Fruit fly (Drosophila melanogaster) whole organism, wandering third instar larva: Measurements from ENCODE around the gene Grip75.
A peak's percentile ranks its signal among the peaks of the same experiment; 100 is the strongest.

Source experiments
- Abd-B ChIP-seq: fragments of >200 bp; optimal IDR thresholded peaks from 2 replicates; lab custom pipeline; 2017; ENCODE audit warnings: missing biosample characterization, missing genetic modification characterization
- CG32264 ChIP-seq: fragments of 200-800 bp; sonication (Bioruptor generic); optimal IDR thresholded peaks from 2 replicates; lab custom pipeline; 2016; ENCODE audit warnings: missing biosample characterization, missing genetic modification characterization
- CrebA ChIP-seq: fragments of 200-800 bp; sonication (Bioruptor generic); optimal IDR thresholded peaks from 2 replicates; lab custom pipeline; 2016; ENCODE audit warnings: missing biosample characterization, mild to moderate bottlenecking, missing genetic modification characterization, borderline replicate concordance
- Dfd ChIP-seq: fragments of >200 bp; optimal IDR thresholded peaks from 2 replicates; lab custom pipeline; 2017; ENCODE audit warnings: missing biosample characterization, missing genetic modification characterization
- Dif ChIP-seq: fragments of 200-275, 200-300 bp; sonication (Bioruptor generic); optimal IDR thresholded peaks from 2 replicates; lab custom pipeline; 2018; ENCODE audit warnings: missing biosample characterization, missing genetic modification characterization; ENCODE audit not compliant: partially characterized antibody
- GATAd ChIP-seq: sonication (Bioruptor generic); optimal IDR thresholded peaks from 2 replicates; lab custom pipeline; 2016; ENCODE audit warnings: missing biosample characterization, missing genetic modification characterization
- HLH106 ChIP-seq: fragments of 200-800 bp; optimal IDR thresholded peaks from 3 replicates; lab custom pipeline; 2019; ENCODE audit warnings: missing biosample characterization, mild to moderate bottlenecking, missing genetic modification characterization, moderate library complexity
- Hr78 ChIP-seq: fragments of >200 bp; optimal IDR thresholded peaks from 2 replicates; lab custom pipeline; 2017; ENCODE audit warnings: missing biosample characterization, missing genetic modification characterization
- Hr83 ChIP-seq: fragments of 200-300 bp; sonication (Bioruptor generic); optimal IDR thresholded peaks from 2 replicates; lab custom pipeline; 2016; ENCODE audit warnings: missing biosample characterization, mild to moderate bottlenecking, missing genetic modification characterization, moderate library complexity; ENCODE audit not compliant: poor library complexity, severe bottlenecking
- Jra ChIP-seq: sonication (Bioruptor generic); optimal IDR thresholded peaks from 2 replicates; lab custom pipeline; 2016; ENCODE audit warnings: missing biosample characterization, missing genetic modification characterization
- Mio ChIP-seq: sonication (Bioruptor generic); optimal IDR thresholded peaks from 2 replicates; lab custom pipeline; 2016; ENCODE audit warnings: missing biosample characterization, missing genetic modification characterization
- N ChIP-seq: fragments of >200 bp; optimal IDR thresholded peaks from 2 replicates; lab custom pipeline; 2018; ENCODE audit warnings: missing biosample characterization, missing external identifiers, missing genetic modification characterization
- OdsH ChIP-seq: fragments of 200-800 bp; sonication (Bioruptor generic); optimal IDR thresholded peaks from 2 replicates; lab custom pipeline; 2016; ENCODE audit warnings: missing biosample characterization, mild to moderate bottlenecking, missing genetic modification characterization
- Rel ChIP-seq, 2 experiments: fragments of 200-800 bp; sonication (Bioruptor generic) in 1 of 2; optimal IDR thresholded peaks; 2 replicates in 1 of 2; 3 replicates in 1 of 2; lab custom pipeline; 2016 to 2019; ENCODE audit warnings: mild to moderate bottlenecking in 2 of 2, missing biosample characterization in 2 of 2, missing genetic modification characterization in 2 of 2, moderate library complexity in 1 of 2
- Sp1 ChIP-seq: fragments of 200-800 bp; sonication (Bioruptor generic); optimal IDR thresholded peaks from 3 replicates; lab custom pipeline; 2019; ENCODE audit warnings: missing biosample characterization, mild to moderate bottlenecking, missing genetic modification characterization, moderate library complexity
- Vsx2 ChIP-seq: fragments of 200-300, 225-300 bp; sonication (Bioruptor generic); optimal IDR thresholded peaks from 2 replicates; lab custom pipeline; 2018; ENCODE audit warnings: missing biosample characterization, missing genetic modification characterization; ENCODE audit not compliant: partially characterized antibody
- brk ChIP-seq: fragments of 200-800 bp; sonication (Bioruptor generic); optimal IDR thresholded peaks from 2 replicates; lab custom pipeline; 2016; ENCODE audit warnings: missing biosample characterization, mild to moderate bottlenecking, missing genetic modification characterization
- dl ChIP-seq, 2 experiments: fragments of 175-275, 200-275 bp in 1 of 2; fragments of 200-275 bp in 1 of 2; sonication (Bioruptor generic); optimal IDR thresholded peaks; lab custom pipeline; 2018; ENCODE audit warnings: mild to moderate bottlenecking in 2 of 2, missing biosample characterization in 2 of 2, missing genetic modification characterization in 2 of 2, moderate library complexity in 2 of 2; ENCODE audit not compliant: partially characterized antibody in 2 of 2, insufficient read depth in 1 of 2
- dmrt93B ChIP-seq: fragments of 200-800 bp; sonication (Bioruptor generic); optimal IDR thresholded peaks from 2 replicates; lab custom pipeline; 2018; ENCODE audit warnings: missing biosample characterization, mild to moderate bottlenecking, missing genetic modification characterization
- ey ChIP-seq: fragments of 200-800 bp; sonication (Bioruptor generic); optimal IDR thresholded peaks from 2 replicates; lab custom pipeline; 2016; ENCODE audit warnings: missing biosample characterization, missing genetic modification characterization
- fru ChIP-seq: fragments of 200-800 bp; sonication (Bioruptor generic); optimal IDR thresholded peaks from 3 replicates; lab custom pipeline; 2016; ENCODE audit warnings: missing biosample characterization, mild to moderate bottlenecking, missing genetic modification characterization
- h ChIP-seq: fragments of 200-800 bp; sonication (Bioruptor generic); optimal IDR thresholded peaks from 3 replicates; lab custom pipeline; 2016; ENCODE audit warnings: missing biosample characterization, mild to moderate bottlenecking, missing genetic modification characterization
- jim ChIP-seq: fragments of 175-275, 200-325 bp; sonication (Bioruptor generic); optimal IDR thresholded peaks from 2 replicates; lab custom pipeline; 2016; ENCODE audit warnings: missing biosample characterization, mild to moderate bottlenecking, missing genetic modification characterization
- lola ChIP-seq: fragments of >200 bp; optimal IDR thresholded peaks from 2 replicates; lab custom pipeline; 2017; ENCODE audit warnings: missing biosample characterization, missing genetic modification characterization
- pan ChIP-seq: fragments of >200 bp; optimal IDR thresholded peaks from 2 replicates; lab custom pipeline; 2017
- psq ChIP-seq: fragments of 200-800 bp; sonication (Bioruptor generic); optimal IDR thresholded peaks from 3 replicates; lab custom pipeline; 2017; ENCODE audit warnings: missing biosample characterization, mild to moderate bottlenecking, missing genetic modification characterization, moderate library complexity
- rgr ChIP-seq: fragments of 200-800 bp; sonication (Bioruptor generic); optimal IDR thresholded peaks from 3 replicates; lab custom pipeline; 2016; ENCODE audit warnings: missing biosample characterization, mild to moderate bottlenecking, missing genetic modification characterization
- sage ChIP-seq: fragments of 200-800 bp; sonication (Bioruptor generic); optimal IDR thresholded peaks from 2 replicates; lab custom pipeline; 2016; ENCODE audit warnings: missing biosample characterization, mild to moderate bottlenecking, missing genetic modification characterization
- sv ChIP-seq: fragments of 200-800 bp; sonication (Bioruptor generic); optimal IDR thresholded peaks from 3 replicates; lab custom pipeline; 2016; ENCODE audit warnings: missing biosample characterization, missing genetic modification characterization
- tai ChIP-seq: sonication (Bioruptor generic); optimal IDR thresholded peaks from 2 replicates; lab custom pipeline; 2016; ENCODE audit warnings: missing biosample characterization, missing genetic modification characterization
- usp ChIP-seq: fragments of >200 bp; optimal IDR thresholded peaks from 2 replicates; lab custom pipeline; 2017; ENCODE audit warnings: missing biosample characterization, missing genetic modification characterization

Grip75 gene

DNA sequence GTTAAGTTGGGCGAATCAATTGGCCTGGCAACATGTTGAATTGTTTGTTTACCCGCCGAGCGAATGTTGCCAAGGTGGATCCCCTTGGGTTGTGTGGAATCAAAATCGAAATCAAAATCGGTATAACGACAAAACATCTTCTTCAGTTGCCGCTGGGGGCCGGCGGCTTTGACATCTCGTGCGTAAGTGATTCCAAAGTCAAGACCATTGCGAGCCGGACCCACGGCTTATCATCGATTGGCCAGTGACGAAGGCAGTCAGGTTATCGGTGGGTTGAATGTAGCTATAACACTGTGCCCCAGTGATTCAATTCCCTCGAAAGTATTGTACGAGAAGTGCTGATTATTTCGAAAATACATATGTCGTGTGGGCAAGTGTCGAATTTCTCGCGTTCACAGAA lies 45.9 kb downstream of the Grip75 start:
- TF ChIP-seq CrebA (GFP tag; lab: Kevin White, UChicago) (peak; percentile 1), Rel (GFP tag; optimal IDR thresholded peaks at IDR 0.05; lab: Kevin White, UChicago) (no peak), Rel (tag; optimal IDR thresholded peaks at IDR 0.05; lab: Kevin White, UChicago) (peak; percentile 90), usp (GFP tag; lab: Kevin White, UChicago) (no peak)

DNA sequence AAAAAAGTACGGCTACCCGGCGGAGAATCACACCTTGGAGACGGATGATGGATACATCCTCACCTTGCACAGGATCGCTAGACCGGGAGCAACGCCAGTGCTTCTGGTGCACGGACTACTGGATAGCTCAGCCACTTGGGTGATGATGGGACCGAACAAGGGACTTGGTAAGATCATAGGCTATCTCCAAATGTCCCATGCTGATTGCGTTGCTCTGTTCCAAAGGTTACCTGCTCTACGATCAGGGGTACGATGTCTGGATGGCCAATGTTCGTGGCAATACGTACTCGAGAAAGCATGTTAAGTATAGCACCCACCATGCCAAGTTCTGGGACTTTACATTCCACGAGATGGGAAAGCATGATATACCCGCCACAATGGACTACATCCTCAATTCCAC lies 47.0 kb downstream of the Grip75 start:
- TF ChIP-seq psq (GFP tag; lab: Kevin White, UChicago) (no peak), Dfd (no peak), Sp1 (GFP tag; lab: Kevin White, UChicago) (no peak), lola (GFP tag; lab: Kevin White, UChicago) (no peak), dmrt93B (GFP tag; lab: Kevin White, UChicago) (no peak), Rel (GFP tag; optimal IDR thresholded peaks at IDR 0.05; lab: Kevin White, UChicago) (no peak), Rel (tag; optimal IDR thresholded peaks at IDR 0.05; lab: Kevin White, UChicago) (no peak), fru (no peak), ey (GFP tag; lab: Kevin White, UChicago) (no peak), Dif (GFP tag; lab: Kevin White, UChicago) (no peak), CG32264 (GFP tag; lab: Kevin White, UChicago) (no peak), tai (GFP tag; lab: Kevin White, UChicago) (no peak), Hr78 (GFP tag; lab: Kevin White, UChicago) (no peak), Vsx2 (GFP tag; lab: Kevin White, UChicago) (no peak), CrebA (GFP tag; lab: Kevin White, UChicago) (no peak), pan (lab: Kevin White, UChicago) (no peak), sage (GFP tag; lab: Kevin White, UChicago) (no peak), sv (no peak), HLH106 (tag; lab: Kevin White, UChicago) (no peak), Abd-B (GFP tag; lab: Kevin White, UChicago) (no peak)

DNA sequence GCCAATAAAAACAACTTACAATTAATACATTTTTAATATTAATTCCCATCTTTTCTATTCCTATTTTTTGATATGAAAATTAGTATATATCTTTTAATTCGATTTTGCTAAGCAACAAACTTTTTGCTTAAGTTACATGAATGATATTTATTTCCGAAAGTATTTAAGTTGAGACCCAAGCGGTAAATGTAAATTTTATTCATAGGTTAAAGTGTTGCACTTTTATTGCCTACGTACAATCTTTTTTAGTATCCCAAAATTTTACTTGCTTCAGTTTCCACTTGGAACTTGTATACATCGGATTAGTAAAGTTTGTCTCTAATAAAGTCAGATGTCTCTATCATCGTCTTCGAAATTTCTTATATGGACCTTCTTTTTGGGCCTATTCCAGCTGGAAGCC lies 48.4 kb downstream of the Grip75 start, which contains the start of gene CG18301:
TSS of gene CG18301 (plus strand) at position 301 of the 400 bp plus-strand sequence.
- no peak for TF ChIP-seq h (GFP tag; lab: Kevin White, UChicago)
- no peak for TF ChIP-seq tai (GFP tag; lab: Kevin White, UChicago)
- TF ChIP-seq Dif (GFP tag; lab: Kevin White, UChicago), result no peak
- no peak for TF ChIP-seq Jra (GFP tag; lab: Kevin White, UChicago)
- TF ChIP-seq dmrt93B (GFP tag; lab: Kevin White, UChicago), result no peak
- no peak for TF ChIP-seq Dfd
- no peak for TF ChIP-seq lola (GFP tag; lab: Kevin White, UChicago)
- no peak for TF ChIP-seq Hr83
- no peak for TF ChIP-seq brk
- TF ChIP-seq Sp1 (GFP tag; lab: Kevin White, UChicago), result no peak
- no peak for TF ChIP-seq N (GFP tag; lab: Kevin White, UChicago)
- TF ChIP-seq OdsH (GFP tag; lab: Kevin White, UChicago), result no peak
- no peak for TF ChIP-seq Mio
- no peak for TF ChIP-seq Abd-B (GFP tag; lab: Kevin White, UChicago)
- no peak for TF ChIP-seq rgr (GFP tag; lab: Kevin White, UChicago)
- no peak for TF ChIP-seq CrebA (GFP tag; lab: Kevin White, UChicago)
- no peak for TF ChIP-seq jim (GFP tag; lab: Kevin White, UChicago)
- TF ChIP-seq GATAd (GFP tag; lab: Kevin White, UChicago), result no peak
- TF ChIP-seq psq (GFP tag; lab: Kevin White, UChicago), result no peak

DNA sequence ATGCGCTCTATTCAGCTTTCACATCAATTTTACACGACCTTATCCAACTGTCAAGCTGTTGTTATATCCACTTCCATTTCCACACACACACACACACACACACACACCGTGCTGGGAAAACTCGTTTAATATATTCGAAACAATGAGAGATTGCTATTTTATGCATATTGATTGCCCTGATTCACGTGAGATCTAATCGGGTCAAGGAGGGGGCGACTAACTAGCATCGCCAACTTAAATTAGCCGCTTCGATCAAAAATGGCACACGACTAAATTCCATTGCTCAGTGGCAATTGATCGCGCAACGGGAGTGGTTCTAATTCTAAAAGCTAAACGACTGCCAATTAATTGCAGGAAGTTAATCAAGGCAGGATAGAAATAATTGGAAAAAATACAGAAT lies 50.9 kb downstream of the Grip75 start, which contains the start of gene CG18302:
TSS of gene CG18302 (plus strand) at position 301 of the 400 bp plus-strand sequence.
- TF ChIP-seq Abd-B (GFP tag; lab: Kevin White, UChicago) (no peak), dl (GFP tag; optimal IDR thresholded peaks at IDR 0.05; lab: Kevin White, UChicago; ENCODE audit: insufficient read depth in 1 of 2, partially characterized antibody in 2 of 2) (no peak), rgr (GFP tag; lab: Kevin White, UChicago) (no peak), Hr83 (no peak), Sp1 (GFP tag; lab: Kevin White, UChicago) (no peak), CG32264 (GFP tag; lab: Kevin White, UChicago) (no peak), Rel (GFP tag; optimal IDR thresholded peaks at IDR 0.05; lab: Kevin White, UChicago) (no peak), Rel (tag; optimal IDR thresholded peaks at IDR 0.05; lab: Kevin White, UChicago) (no peak), lola (GFP tag; lab: Kevin White, UChicago) (no peak), sv (no peak)
